Fruit fly (Drosophila melanogaster): ENCODE data around the gene Sec24CD.

DNA sequence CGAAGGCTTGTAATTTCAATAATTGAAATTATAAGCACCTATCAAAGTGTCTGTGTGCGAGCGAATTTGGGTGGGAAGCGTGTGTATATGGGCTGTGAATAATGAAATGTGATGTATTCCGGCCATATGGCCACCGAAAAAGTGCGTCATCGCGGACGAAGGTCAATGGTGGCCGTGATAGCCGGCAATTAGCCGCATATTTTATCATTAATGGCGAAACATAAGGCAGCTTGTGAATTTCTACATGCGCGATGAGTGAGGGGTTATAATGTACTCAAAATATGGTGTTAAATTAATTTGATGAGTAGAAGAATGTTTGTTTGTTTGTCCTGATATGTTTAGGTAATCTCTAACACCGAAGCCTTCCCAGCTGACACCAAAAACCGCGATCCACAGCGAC lies 45.2 kb downstream of the Sec24CD start:
- TF ChIP-seq CTCF (optimal IDR thresholded peaks at IDR 0.05) = no peak
- TF ChIP-seq CG8478 (optimal IDR thresholded peaks at IDR 0.05) = no peak

Measured in S2 (cell line).